Fruit fly (Drosophila melanogaster): Measurements from ENCODE around the gene CG3698.
A peak's percentile ranks its signal among the peaks of the same experiment; 100 is the strongest.

CG3698 gene

DNA sequence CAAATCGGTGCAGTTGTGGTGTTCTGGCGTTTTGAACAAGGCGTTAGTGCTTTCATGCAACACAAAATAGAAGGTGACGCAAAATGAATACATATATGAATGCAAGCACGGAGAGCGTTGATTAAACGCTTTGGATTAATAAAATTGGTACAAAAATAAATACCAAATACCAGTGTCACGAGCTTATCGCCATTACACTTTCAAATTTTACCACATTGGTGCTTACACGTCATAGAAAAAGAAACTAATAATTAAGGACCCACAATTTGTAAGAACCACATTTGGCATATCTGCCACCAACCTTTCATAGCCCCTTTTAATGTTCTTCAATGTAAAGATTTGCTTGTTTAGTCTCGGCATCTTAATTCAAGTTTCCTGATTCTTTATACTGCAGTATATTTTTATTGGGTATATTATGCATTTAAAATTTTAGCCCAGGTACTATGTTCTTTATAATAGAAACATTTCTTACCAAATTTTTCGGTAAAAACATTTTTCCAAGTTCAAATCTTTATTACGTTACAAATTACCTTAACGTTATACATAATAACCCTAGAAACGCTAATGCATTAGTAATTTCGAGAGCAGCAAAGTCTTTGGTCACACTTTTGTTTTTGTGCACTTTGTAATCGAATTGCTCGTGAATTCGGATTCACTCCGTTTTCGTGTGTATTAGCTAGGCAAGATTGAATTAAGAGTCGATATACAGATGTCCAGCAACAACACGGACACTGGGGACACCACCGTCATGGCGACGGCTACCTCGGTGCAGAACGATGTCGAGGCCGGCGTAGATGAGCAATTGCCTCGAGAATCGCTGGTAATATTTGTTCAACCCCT, 19.7 kb downstream of the CG3698 start, which contains the start of the genes Pex16 and Pex14 (continued):
- no peak for TF ChIP-seq rib (GFP tag; IDR thresholded peaks at IDR 0.05)
- TF ChIP-seq C15 (GFP tag; IDR thresholded peaks at IDR 0.05): 0 out of 3 replicates have a peak, but pooled peaks have one; percentile 42
- peak; percentile 84 for TF ChIP-seq CG30403 (GFP tag; optimal IDR thresholded peaks at IDR 0.05)
- peak; percentile 70 for TF ChIP-seq CG13424 (tag; optimal IDR thresholded peaks at IDR 0.05)
- peak; percentile 60 for TF ChIP-seq dmrt11E (tag; optimal IDR thresholded peaks at IDR 0.05)
- no peak for TF ChIP-seq Hmx (GFP tag; optimal IDR thresholded peaks at IDR 0.05)
- TF ChIP-seq maf-S (GFP tag; optimal IDR thresholded peaks at IDR 0.05): peak; percentile 72
- peak; percentile 30 for TF ChIP-seq Dp (GFP tag; optimal IDR thresholded peaks at IDR 0.05)
- no peak for TF ChIP-seq inv (GFP tag; IDR thresholded peaks at IDR 0.05; ENCODE audit: partially characterized antibody)
- TF ChIP-seq prd (optimal IDR thresholded peaks at IDR 0.05): no peak
- peak; percentile 83 for TF ChIP-seq prd (GFP tag; IDR thresholded peaks at IDR 0.05)
- TF ChIP-seq CG2678 (tag; optimal IDR thresholded peaks at IDR 0.05): peak; percentile 70
- TF ChIP-seq CG34422 (GFP tag; IDR thresholded peaks at IDR 0.05): peak; percentile 66
- peak; percentile 56 for TF ChIP-seq CG33213 (GFP tag; optimal IDR thresholded peaks at IDR 0.05)
- TF ChIP-seq CG6854 (GFP tag; optimal IDR thresholded peaks at IDR 0.05): no peak
- peak; percentile 28 for TF ChIP-seq Spps (tag; optimal IDR thresholded peaks at IDR 0.05)
- TF ChIP-seq MBD-R2 (GFP tag; IDR thresholded peaks at IDR 0.05): peak; percentile 81
- TF ChIP-seq ssp (GFP tag; IDR thresholded peaks at IDR 0.05): peak; percentile 63
- no peak for TF ChIP-seq CG6654 (GFP tag; optimal IDR thresholded peaks at IDR 0.05)
- TF ChIP-seq sd (tag; optimal IDR thresholded peaks at IDR 0.05): no peak
- TF ChIP-seq CG8765 (GFP tag; IDR thresholded peaks at IDR 0.05): 0 out of 2 replicates have a peak, but pooled peaks have one; percentile 39
- TF ChIP-seq CG10462 (GFP tag; optimal IDR thresholded peaks at IDR 0.05): peak; percentile 5
- peak; percentile 75 for TF ChIP-seq Atf3 (GFP tag; optimal IDR thresholded peaks at IDR 0.05)
- TF ChIP-seq dan (GFP tag; IDR thresholded peaks at IDR 0.05): 0 out of 2 replicates have a peak, but pooled peaks have one; percentile 36
- no peak for TF ChIP-seq CG7963 (GFP tag; IDR thresholded peaks at IDR 0.05; ENCODE audit: partially characterized antibody)
- no peak for TF ChIP-seq CG11504 (tag; optimal IDR thresholded peaks at IDR 0.05)
- TF ChIP-seq ewg (GFP tag; optimal IDR thresholded peaks at IDR 0.05): peak; percentile 38
- no peak for TF ChIP-seq sc (optimal IDR thresholded peaks at IDR 0.05)
- no peak for TF ChIP-seq sc (GFP tag; optimal IDR thresholded peaks at IDR 0.05)
- peak; percentile 35 for TF ChIP-seq en (GFP tag; optimal IDR thresholded peaks at IDR 0.05)
- peak; percentile 59 for TF ChIP-seq cato (GFP tag; optimal IDR thresholded peaks at IDR 0.05; ENCODE audit: borderline replicate concordance)
- peak; percentile 30 for TF ChIP-seq wek (GFP tag; optimal IDR thresholded peaks at IDR 0.05)
- no peak for TF ChIP-seq nau (GFP tag; optimal IDR thresholded peaks at IDR 0.05)
- no peak for TF ChIP-seq pan (optimal IDR thresholded peaks at IDR 0.05)
- TF ChIP-seq pan (GFP tag; optimal IDR thresholded peaks at IDR 0.05 in 1 of 2, IDR thresholded peaks at IDR 0.05 in 1 of 2): peak in 1 of 2 experiments; percentile 77
- TF ChIP-seq CG15269 (tag; optimal IDR thresholded peaks at IDR 0.05): peak; percentile 68
- peak; percentile 69 for TF ChIP-seq NfI (GFP tag; optimal IDR thresholded peaks at IDR 0.05)
- TF ChIP-seq D19A (tag; optimal IDR thresholded peaks at IDR 0.05): no peak
- TF ChIP-seq sens (GFP tag): peak; percentile 96
- TF ChIP-seq Dll (GFP tag; IDR thresholded peaks at IDR 0.05; ENCODE audit: partially characterized antibody): no peak
- peak; percentile 71 for TF ChIP-seq CG16815 (GFP tag; optimal IDR thresholded peaks at IDR 0.05)
- TF ChIP-seq run (tag; optimal IDR thresholded peaks at IDR 0.05): no peak
- no peak for TF ChIP-seq CG15479 (GFP tag; optimal IDR thresholded peaks at IDR 0.05)
- no peak for TF ChIP-seq CG42726 (GFP tag; IDR thresholded peaks at IDR 0.05; ENCODE audit: partially characterized antibody)
- peak; percentile 66; the same call in 1 of the 3 replicates for TF ChIP-seq CG3726 (GFP tag; IDR thresholded peaks at IDR 0.05)
- TF ChIP-seq CG8388 (GFP tag; optimal IDR thresholded peaks at IDR 0.05): no peak
- TF ChIP-seq CG17385 (GFP tag; optimal IDR thresholded peaks at IDR 0.05): peak; percentile 30
- no peak for TF ChIP-seq crol (GFP tag; IDR thresholded peaks at IDR 0.05)
- TF ChIP-seq ash1 (GFP tag; optimal IDR thresholded peaks at IDR 0.05): no peak

Measured in whole organism, embryonic.